Worm (Caenorhabditis elegans): ENCODE results near the gene C49C8.3.

DNA sequence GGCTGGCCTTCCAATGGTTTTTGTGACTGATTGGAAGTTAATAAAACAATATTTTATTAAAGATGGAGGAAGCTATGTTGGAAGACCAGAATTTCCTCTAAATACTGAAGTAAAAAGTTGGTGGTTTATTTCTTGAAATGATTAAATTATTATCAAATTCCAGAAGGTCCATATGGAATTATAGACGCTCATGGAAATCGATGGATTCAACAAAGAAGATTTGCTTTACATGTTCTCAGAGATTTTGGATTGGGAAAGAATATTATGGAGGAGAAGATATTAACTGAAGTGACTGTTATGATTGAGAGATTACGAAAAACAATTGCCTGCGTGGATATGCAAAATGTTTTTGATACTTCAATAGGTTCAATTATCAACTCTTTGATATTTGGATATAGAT, 29.2 kb upstream of the C49C8.3 start:
- TF ChIP-seq nhr-28 (tag; optimal IDR thresholded peaks at IDR 0.05) = no peak
- TF ChIP-seq mls-2 (tag; optimal IDR thresholded peaks at IDR 0.05) = no peak
- no peak for TF ChIP-seq pha-4 (tag; optimal IDR thresholded peaks at IDR 0.05)
- TF ChIP-seq nhr-237 (tag; optimal IDR thresholded peaks at IDR 0.05) = no peak
- TF ChIP-seq nhr-12 (tag; optimal IDR thresholded peaks at IDR 0.05) = no peak
- no peak for TF ChIP-seq elt-3 (tag; optimal IDR thresholded peaks at IDR 0.05)
- no peak for TF ChIP-seq lin-13 (tag; optimal IDR thresholded peaks at IDR 0.05)
- TF ChIP-seq ham-2 (GFP tag; optimal IDR thresholded peaks at IDR 0.05) = no peak
- no peak for TF ChIP-seq elt-1 (tag; optimal IDR thresholded peaks at IDR 0.05; ENCODE audit: borderline replicate concordance, insufficient read depth)
- no peak for TF ChIP-seq unc-39 (tag; optimal IDR thresholded peaks at IDR 0.05)
- no peak for TF ChIP-seq sptf-1 (tag; optimal IDR thresholded peaks at IDR 0.05)
- TF ChIP-seq unc-62 (GFP tag; optimal IDR thresholded peaks at IDR 0.05) = no peak

Data from whole organism, mixed stage, embryonic.